Fruit fly (Drosophila melanogaster): ENCODE data around the gene Nepl4.

DNA sequence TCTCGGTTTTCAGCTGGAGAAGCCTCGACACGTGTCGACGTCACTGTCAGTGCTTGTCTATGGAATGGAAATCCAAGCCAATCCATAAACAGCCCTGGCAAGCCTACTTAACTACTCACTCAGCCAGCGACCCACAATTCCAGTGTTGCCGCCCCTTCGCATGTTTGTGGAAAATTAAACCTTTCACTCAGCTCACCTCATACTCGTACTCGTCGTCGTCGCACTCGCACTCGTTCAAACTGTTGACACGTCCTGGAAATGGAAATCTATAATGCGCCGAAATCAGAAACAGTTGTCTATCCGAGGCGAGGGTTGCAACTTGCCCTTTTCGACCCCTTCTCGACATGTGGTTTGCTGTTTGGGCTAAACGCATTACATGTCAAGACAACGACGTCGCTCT is 48.6 kb upstream of the Nepl4 start:
- TF ChIP-seq CG9948 (tag; optimal IDR thresholded peaks at IDR 0.05) (no peak), CG34367 (tag; optimal IDR thresholded peaks at IDR 0.05) (no peak), CG13204 (GFP tag; optimal IDR thresholded peaks at IDR 0.05) (no peak), CG8159 (tag; optimal IDR thresholded peaks at IDR 0.05) (no peak), CG4496 (GFP tag; IDR thresholded peaks at IDR 0.05) (no peak), Snoo (tag; optimal IDR thresholded peaks at IDR 0.05) (no peak), CG15710 (tag; optimal IDR thresholded peaks at IDR 0.05) (no peak), CG32121 (GFP tag; IDR thresholded peaks at IDR 0.05) (no peak)

Measured in whole organism, pupa.